Worm (Caenorhabditis elegans): ENCODE measurements around the gene srh-296.

DNA sequence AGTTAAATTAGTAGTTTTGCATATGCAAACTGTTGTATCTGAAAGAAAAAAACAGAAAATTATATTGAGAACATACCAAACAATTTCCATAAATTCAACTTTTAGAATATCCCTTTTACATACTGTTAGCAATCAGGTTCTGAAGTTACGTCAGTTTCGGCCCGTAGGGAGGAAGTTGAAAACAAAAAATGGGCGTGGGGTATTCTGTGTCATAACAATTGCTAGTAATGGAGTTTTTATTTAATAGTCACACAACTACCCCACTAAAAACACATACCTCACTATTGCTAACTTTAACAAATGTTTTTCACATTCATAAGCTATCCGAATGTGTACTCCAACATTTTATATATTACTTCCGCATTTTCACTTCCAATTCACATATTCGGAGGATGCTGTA, 11.7 kb downstream of the srh-296 start, which contains the start of gene srh-300:
- no peak for TF ChIP-seq nhr-76 (tag; optimal IDR thresholded peaks at IDR 0.05)
- TF ChIP-seq pha-4 (tag; optimal IDR thresholded peaks at IDR 0.05) = no peak
- no peak for TF ChIP-seq ztf-11 (tag; optimal IDR thresholded peaks at IDR 0.05)
- TF ChIP-seq lsy-2 (tag; optimal IDR thresholded peaks at IDR 0.05) = no peak
- no peak for TF ChIP-seq unc-39 (tag; optimal IDR thresholded peaks at IDR 0.05)
- TF ChIP-seq flh-1 (GFP tag; optimal IDR thresholded peaks at IDR 0.05) = no peak
- TF ChIP-seq snpc-4 (tag; optimal IDR thresholded peaks at IDR 0.05) = no peak
- no peak for TF ChIP-seq mep-1 (tag; optimal IDR thresholded peaks at IDR 0.05)
- TF ChIP-seq unc-62 (GFP tag; optimal IDR thresholded peaks at IDR 0.05) = no peak
- TF ChIP-seq mab-5 (tag; optimal IDR thresholded peaks at IDR 0.05) = no peak
